Worm (Caenorhabditis elegans) whole organism, young adult: ENCODE results near the gene unc-96.
A peak's percentile ranks its signal among the peaks of the same experiment; 100 is the strongest.

ENCODE experiments used
- B0035.1 ChIP-seq: sonication (generic microtip); optimal IDR thresholded peaks from 2 replicates; lab custom pipeline; 2016; ENCODE audit warnings: missing genetic modification characterization, mild to moderate bottlenecking, missing compliant biosample characterization, missing genotype, missing genetic modification reagents
- D2030.7 ChIP-seq: fragments of 200-800 bp; sonication (Bioruptor generic); IDR thresholded peaks from 2 replicates; pipeline ENCODE4 v1.3.6; 2022; ENCODE audit warnings: missing genetic modification reagents, missing genetic modification characterization, missing compliant biosample characterization
- F10E7.11 ChIP-seq: sonication (generic microtip); optimal IDR thresholded peaks from 2 replicates; lab custom pipeline; 2017; ENCODE audit warnings: mild to moderate bottlenecking, missing genetic modification characterization, moderate library complexity, missing compliant biosample characterization
- F22D6.2 ChIP-seq: sonication (generic microtip); optimal IDR thresholded peaks from 2 replicates; lab custom pipeline; 2016; ENCODE audit warnings: mild to moderate bottlenecking, missing genetic modification characterization, missing compliant biosample characterization
- F55B11.4 ChIP-seq: sonication (generic microtip); optimal IDR thresholded peaks from 2 replicates; lab custom pipeline; 2016; ENCODE audit warnings: missing compliant biosample characterization, missing genetic modification characterization, borderline replicate concordance; ENCODE audit not compliant: insufficient read depth
- F57A8.1 ChIP-seq: fragments of 200-800 bp; sonication (Bioruptor generic); optimal IDR thresholded peaks from 2 replicates; lab custom pipeline; 2018; ENCODE audit warnings: mild to moderate bottlenecking, missing genetic modification characterization, moderate library complexity, missing compliant biosample characterization
- K12H6.12 ChIP-seq: fragments of 200-800 bp; sonication (Bioruptor generic); optimal IDR thresholded peaks from 2 replicates; lab custom pipeline; 2018; ENCODE audit warnings: mild to moderate bottlenecking, missing genetic modification characterization, missing compliant biosample characterization
- Y56A3A.18 ChIP-seq: fragments of 200-800 bp; sonication (Bioruptor generic); IDR thresholded peaks from 2 replicates; pipeline ENCODE4 v1.3.6; 2022; ENCODE audit warnings: missing genetic modification reagents, missing genetic modification characterization, missing compliant biosample characterization
- Y67H2A.10 ChIP-seq: fragments of 200-800 bp; sonication (Bioruptor generic); conservative IDR thresholded peaks from 2 replicates; pipeline ENCODE4 v1.3.6; 2022; ENCODE audit warnings: missing genetic modification reagents, missing genetic modification characterization, missing compliant biosample characterization
- ZK185.1 ChIP-seq: sonication (generic microtip); optimal IDR thresholded peaks from 2 replicates; lab custom pipeline; 2016; ENCODE audit warnings: mild to moderate bottlenecking, missing genetic modification characterization, missing compliant biosample characterization; ENCODE audit not compliant: poor library complexity, severe bottlenecking
- ama-1 ChIP-seq, 3 experiments: fragments of 150-350 bp in 1 of 3; sonication (generic microtip) in 2 of 3; optimal IDR thresholded peaks; 2 replicates each; lab custom pipeline; 2014 to 2018; ENCODE audit warnings: missing biosample characterization in 2 of 3, missing genetic modification characterization in 2 of 3, missing genetic modification reagents in 2 of 3
- aptf-2 ChIP-seq: fragments of 200-800 bp; sonication (Bioruptor generic); conservative IDR thresholded peaks from 2 replicates; pipeline ENCODE4 v1.3.6; 2022; ENCODE audit warnings: missing genetic modification reagents, missing genetic modification characterization, missing compliant biosample characterization
- atf-7 ChIP-seq: sonication (generic microtip); optimal IDR thresholded peaks from 2 replicates; lab custom pipeline; 2017; ENCODE audit warnings: mild to moderate bottlenecking, missing genetic modification characterization, missing compliant biosample characterization
- cebp-1 ChIP-seq, 2 experiments: fragments of 200-800 bp in 1 of 2; sonication (Bioruptor generic) in 1 of 2; sonication (generic microtip) in 1 of 2; IDR thresholded peaks in 1 of 2; optimal IDR thresholded peaks in 1 of 2; 2 replicates each; pipeline versions ENCODE4 v1.3.6 to Lab custom; 2017 to 2022; ENCODE audit warnings: missing compliant biosample characterization in 2 of 2, missing genetic modification characterization in 2 of 2, mild to moderate bottlenecking in 1 of 2, missing genetic modification reagents in 1 of 2, moderate library complexity in 1 of 2
- cebp-2 ChIP-seq: fragments of 200-800 bp; sonication (Bioruptor generic); IDR thresholded peaks from 2 replicates; pipeline ENCODE4 v1.3.6; 2022; ENCODE audit warnings: missing genetic modification characterization, missing compliant biosample characterization
- ceh-100 ChIP-seq: fragments of 200-800 bp; sonication (Bioruptor generic); IDR thresholded peaks from 2 replicates; pipeline ENCODE4 v1.3.6; 2022; ENCODE audit warnings: missing genetic modification reagents, missing genetic modification characterization, missing compliant biosample characterization
- chd-7 ChIP-seq: sonication (generic microtip); optimal IDR thresholded peaks from 2 replicates; lab custom pipeline; 2016; ENCODE audit warnings: mild to moderate bottlenecking, missing genetic modification characterization, moderate library complexity, missing compliant biosample characterization
- die-1 ChIP-seq: sonication (generic microtip); optimal IDR thresholded peaks from 2 replicates; lab custom pipeline; 2016; ENCODE audit warnings: missing genotype, mild to moderate bottlenecking, missing genetic modification characterization, missing compliant biosample characterization
- dox-1 ChIP-seq: fragments of 200-800 bp; sonication (Bioruptor generic); IDR thresholded peaks from 2 replicates; pipeline ENCODE4 v1.3.6; 2022; ENCODE audit warnings: missing genetic modification reagents, missing genetic modification characterization, missing compliant biosample characterization
- dpl-1 ChIP-seq: fragments of 150-350 bp; optimal IDR thresholded peaks from 2 replicates; lab custom pipeline; 2014; ENCODE audit warnings: missing biosample characterization, missing genetic modification reagents, missing genetic modification characterization
- efl-1 ChIP-seq: fragments of 150-350 bp; optimal IDR thresholded peaks from 2 replicates; lab custom pipeline; 2014; ENCODE audit warnings: missing biosample characterization, missing genetic modification reagents, missing genetic modification characterization
- egl-18 ChIP-seq: fragments of 200-800 bp; sonication (Bioruptor generic); IDR thresholded peaks from 2 replicates; pipeline ENCODE4 v1.3.6; 2022; ENCODE audit warnings: missing genetic modification reagents, missing genetic modification characterization, missing compliant biosample characterization
- ekl-4 ChIP-seq: fragments of 200-800 bp; sonication (Bioruptor generic); IDR thresholded peaks from 2 replicates; pipeline ENCODE4 v1.3.6; 2022; ENCODE audit warnings: missing genetic modification reagents, missing genetic modification characterization, missing compliant biosample characterization
- him-1 ChIP-seq: sonication (generic microtip); optimal IDR thresholded peaks from 2 replicates; lab custom pipeline; 2016; ENCODE audit warnings: missing genotype, missing genetic modification reagents, missing genetic modification characterization, missing compliant biosample characterization
- lin-35 ChIP-seq, 3 experiments: fragments of 150-350 bp in 2 of 3; sonication (generic microtip) in 1 of 3; optimal IDR thresholded peaks; 2 replicates each; lab custom pipeline; 2014 to 2018; ENCODE audit warnings: missing biosample characterization in 3 of 3, missing genetic modification characterization in 3 of 3, missing genetic modification reagents in 3 of 3
- lir-1 ChIP-seq: fragments of 200-800 bp; sonication (Bioruptor generic); conservative IDR thresholded peaks from 2 replicates; pipeline ENCODE4 v1.3.6; 2022; ENCODE audit warnings: missing genetic modification reagents, missing genetic modification characterization, missing compliant biosample characterization
- mel-28 ChIP-seq: sonication (generic microtip); optimal IDR thresholded peaks from 2 replicates; lab custom pipeline; 2016; ENCODE audit warnings: borderline replicate concordance, mild to moderate bottlenecking, missing genetic modification characterization, missing compliant biosample characterization
- mes-4 ChIP-seq: sonication (generic microtip); optimal IDR thresholded peaks from 2 replicates; lab custom pipeline; 2016; ENCODE audit warnings: missing genotype, missing genetic modification characterization, missing compliant biosample characterization
- nfya-2 ChIP-seq: fragments of 200-800 bp; sonication (Bioruptor generic); IDR thresholded peaks from 2 replicates; pipeline ENCODE4 v1.3.6; 2022; ENCODE audit warnings: missing genetic modification reagents, missing genetic modification characterization, missing compliant biosample characterization
- nhr-80 ChIP-seq: sonication (generic microtip); optimal IDR thresholded peaks from 2 replicates; lab custom pipeline; 2016; ENCODE audit warnings: missing genetic modification characterization, missing compliant biosample characterization
- pha-4 ChIP-seq: fragments of 150-350 bp; sonication (generic microtip); optimal IDR thresholded peaks from 2 replicates; lab custom pipeline; 2014; ENCODE audit warnings: missing biosample characterization, missing genetic modification reagents, missing genetic modification characterization
- rcor-1 ChIP-seq: fragments of 200-800 bp; sonication (Bioruptor generic); IDR thresholded peaks from 2 replicates; pipeline ENCODE4 v1.3.6; 2022; ENCODE audit warnings: missing genetic modification reagents, missing genetic modification characterization, missing compliant biosample characterization
- repo-1 ChIP-seq: sonication (generic microtip); optimal IDR thresholded peaks from 2 replicates; lab custom pipeline; 2017; ENCODE audit warnings: mild to moderate bottlenecking, missing genetic modification characterization, missing compliant biosample characterization
- snpc-4 ChIP-seq, 5 experiments: fragments of 150-350 bp in 1 of 5; sonication (generic microtip) in 4 of 5; optimal IDR thresholded peaks; 2 replicates each; lab custom pipeline; 2014 to 2018; ENCODE audit warnings: missing genetic modification characterization in 5 of 5, missing biosample characterization in 3 of 5, antibody characterized with exemption in 2 of 5, mild to moderate bottlenecking in 2 of 5, missing compliant biosample characterization in 2 of 5, missing genotype in 2 of 5, moderate library complexity in 2 of 5, missing genetic modification reagents in 1 of 5
- tbx-9 ChIP-seq: sonication (generic microtip); optimal IDR thresholded peaks from 2 replicates; lab custom pipeline; 2016; ENCODE audit warnings: borderline replicate concordance, missing genetic modification characterization, inconsistent platforms, missing compliant biosample characterization
- unc-62 ChIP-seq: fragments of 150-350 bp; optimal IDR thresholded peaks from 2 replicates; lab custom pipeline; 2014; ENCODE audit warnings: missing biosample characterization, missing genetic modification reagents, missing genetic modification characterization
- zfh-2 ChIP-seq: fragments of 200-800 bp; sonication (Bioruptor generic); conservative IDR thresholded peaks from 2 replicates; pipeline ENCODE4 v1.3.6; 2022; ENCODE audit warnings: missing genetic modification reagents, missing genetic modification characterization, missing compliant biosample characterization
- ztf-22 ChIP-seq: fragments of 200-800 bp; sonication (Bioruptor generic); optimal IDR thresholded peaks from 2 replicates; lab custom pipeline; 2018; ENCODE audit warnings: mild to moderate bottlenecking, missing genetic modification characterization, moderate library complexity, missing compliant biosample characterization
- ztf-25 ChIP-seq: fragments of 200-800 bp; sonication (Bioruptor generic); IDR thresholded peaks from 2 replicates; pipeline ENCODE4 v1.3.6; 2022; ENCODE audit warnings: missing genetic modification reagents, missing genetic modification characterization, missing compliant biosample characterization
- ztf-6 ChIP-seq: fragments of 200-800 bp; sonication (Bioruptor generic); IDR thresholded peaks from 2 replicates; pipeline ENCODE4 v1.3.6; 2022; ENCODE audit warnings: missing genetic modification reagents, missing genetic modification characterization, missing compliant biosample characterization

The unc-96 gene

DNA sequence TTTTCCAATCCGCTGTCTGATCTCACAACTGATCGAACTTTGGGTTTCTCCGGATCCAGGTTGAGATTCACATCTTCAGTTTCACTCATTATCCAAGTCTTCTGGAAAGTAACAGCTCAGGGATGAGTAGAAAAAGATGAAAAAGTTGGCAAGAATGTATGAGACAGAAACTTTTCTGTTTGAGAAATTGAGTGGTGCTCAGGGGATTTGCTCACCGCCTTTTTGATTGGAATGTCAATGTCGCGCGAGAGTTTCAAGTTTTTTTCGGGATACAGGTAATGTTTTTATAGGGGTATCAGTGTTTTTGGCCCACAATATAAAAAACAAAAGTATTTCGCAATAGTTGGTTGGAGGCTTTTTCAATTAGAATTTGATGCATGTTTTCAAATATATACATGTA, at the start of gene unc-96:
TSS of gene unc-96 (minus strand) at position 101 of the 400 bp plus-strand sequence.
- TF ChIP-seq ceh-100 (GFP tag; lab: Robert Waterston, UW): no peak
- TF ChIP-seq dpl-1 (GFP tag; lab: Kevin White, UChicago): no peak
- no peak for TF ChIP-seq Y67H2A.10 (GFP tag; lab: Robert Waterston, UW)
- no peak for TF ChIP-seq efl-1 (GFP tag; lab: Kevin White, UChicago)
- TF ChIP-seq atf-7 (tag; lab: Kevin White, UChicago): no peak
- no peak for TF ChIP-seq him-1
- no peak for TF ChIP-seq F22D6.2 (tag; lab: Kevin White, UChicago)
- peak; percentile 67 for TF ChIP-seq cebp-1 (GFP tag; IDR thresholded peaks at IDR 0.05; lab: Robert Waterston, UW)
- TF ChIP-seq cebp-1 (tag; optimal IDR thresholded peaks at IDR 0.05; lab: Kevin White, UChicago): no peak
- TF ChIP-seq chd-7 (tag; lab: Kevin White, UChicago): no peak
- TF ChIP-seq, all 124 proteins: peak for 1

ce11 chrX:670603-671002, 49.5 kb upstream of the unc-96 start, which contains the start of gene T19D7.6:
T19D7.6 (minus strand) TSS chrX:670800.
- TF ChIP-seq lir-1 (GFP tag; lab: Robert Waterston, UW) (no peak), unc-62 (peak; percentile 43), rcor-1 (no peak), mel-28 (tag; lab: Kevin White, UChicago) (no peak), mes-4 (tag; lab: Kevin White, UChicago) (no peak), nhr-80 (tag; lab: Kevin White, UChicago) (peak; percentile 92), repo-1 (tag; lab: Kevin White, UChicago) (no peak), F57A8.1 (GFP tag; lab: Kevin White, UChicago) (no peak), nfya-2 (no peak), Y56A3A.18 (GFP tag; lab: Robert Waterston, UW) (no peak), atf-7 (tag; lab: Kevin White, UChicago) (no peak), ztf-25 (GFP tag; lab: Robert Waterston, UW) (no peak)

ce11 chrX:666125-666524, 45.0 kb upstream of the unc-96 start, which contains the start of gene T19D7.5:
T19D7.5 (minus strand) TSS chrX:666225.
- TF ChIP-seq D2030.7: no peak
- TF ChIP-seq dpl-1 (GFP tag; lab: Kevin White, UChicago): no peak
- no peak for TF ChIP-seq B0035.1
- no peak for TF ChIP-seq repo-1 (tag; lab: Kevin White, UChicago)
- no peak for TF ChIP-seq lir-1 (GFP tag; lab: Robert Waterston, UW)
- TF ChIP-seq ceh-100 (GFP tag; lab: Robert Waterston, UW): no peak
- TF ChIP-seq ZK185.1 (tag; lab: Kevin White, UChicago): no peak
- TF ChIP-seq zfh-2 (GFP tag; lab: Robert Waterston, UW): no peak
- TF ChIP-seq F10E7.11 (tag; lab: Kevin White, UChicago): no peak
- TF ChIP-seq efl-1 (GFP tag; lab: Kevin White, UChicago): no peak
- no peak for TF ChIP-seq die-1 (tag; lab: Kevin White, UChicago)
- no peak for TF ChIP-seq pha-4 (tag; lab: Kevin White, UChicago)
- TF ChIP-seq F22D6.2 (tag; lab: Kevin White, UChicago): no peak

DNA sequence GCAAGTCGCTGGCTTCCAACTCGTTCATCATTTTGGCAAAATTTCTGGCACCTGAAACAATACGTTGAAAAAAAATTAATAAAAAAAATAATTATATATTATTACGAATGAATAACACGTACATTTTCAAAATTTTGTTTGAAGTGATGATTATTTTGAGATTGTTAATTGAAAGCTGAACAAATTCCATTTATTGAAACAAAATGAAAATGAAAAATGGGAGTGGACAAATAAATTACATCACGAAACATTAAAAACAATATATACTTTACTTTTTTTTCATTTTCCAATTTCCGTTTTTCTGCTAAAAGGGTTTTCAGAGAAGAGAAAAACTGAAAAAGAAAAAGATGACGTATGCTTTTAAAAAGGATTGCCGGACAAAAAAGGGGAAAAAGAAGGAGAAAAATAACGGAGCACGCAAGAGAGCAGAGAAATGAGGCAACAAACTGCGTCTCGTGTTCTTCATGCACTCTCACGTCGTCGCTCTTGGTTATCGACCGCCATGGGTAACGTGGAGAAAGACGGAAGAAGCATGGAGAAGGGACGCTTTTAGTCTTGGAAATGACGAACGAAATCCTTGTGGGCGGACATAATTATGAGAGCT, 40.7 kb upstream of the unc-96 start, which contains the start of gene rund-1:
TSS of gene rund-1 (minus strand) at position 51 of the 604 bp plus-strand sequence.
- no peak for TF ChIP-seq cebp-2 (GFP tag; lab: Robert Waterston, UW)
- no peak for TF ChIP-seq ztf-22 (GFP tag; lab: Kevin White, UChicago)
- no peak for TF ChIP-seq F55B11.4 (tag; lab: Kevin White, UChicago)
- TF ChIP-seq tbx-9 (tag; lab: Kevin White, UChicago): no peak
- no peak for TF ChIP-seq ekl-4 (GFP tag; lab: Robert Waterston, UW)
- no peak for TF ChIP-seq snpc-4 (GFP tag; optimal IDR thresholded peaks at IDR 0.05; lab: Kevin White, UChicago)
- peak in 2 of 4 experiments; percentile 42 to 72 for TF ChIP-seq snpc-4 (tag; optimal IDR thresholded peaks at IDR 0.05; lab: Kevin White, UChicago)
- no peak for TF ChIP-seq efl-1 (GFP tag; lab: Kevin White, UChicago)
- TF ChIP-seq nfya-2: no peak
- TF ChIP-seq dox-1 (GFP tag; lab: Robert Waterston, UW): no peak
- TF ChIP-seq aptf-2 (GFP tag; lab: Robert Waterston, UW): no peak
- no peak for TF ChIP-seq egl-18
- peak; percentile 12 for TF ChIP-seq K12H6.12 (tag; lab: Kevin White, UChicago)
- TF ChIP-seq ztf-6 (GFP tag; lab: Robert Waterston, UW): no peak
- peak; percentile 38 for TF ChIP-seq nhr-80 (tag; lab: Kevin White, UChicago)
- no peak for TF ChIP-seq mes-4 (tag; lab: Kevin White, UChicago)
- TF ChIP-seq lin-35 (GFP tag; optimal IDR thresholded peaks at IDR 0.05; lab: Kevin White, UChicago): no peak
- TF ChIP-seq chd-7 (tag; lab: Kevin White, UChicago): no peak
- TF ChIP-seq ama-1 (optimal IDR thresholded peaks at IDR 0.05; lab: Kevin White, UChicago): no peak
- no peak for TF ChIP-seq ama-1 (GFP tag; optimal IDR thresholded peaks at IDR 0.05; lab: Kevin White, UChicago)
